Fruit fly (Drosophila melanogaster) Kc167 (cell line): Measurements from ENCODE around the gene CG8519.

ENCODE experiments used
- Myc ChIP-seq: fragments of >200 bp; optimal IDR thresholded peaks from 2 replicates; lab custom pipeline; 2017; ENCODE audit warnings: missing external identifiers
- Sin3A ChIP-seq: fragments of >200 bp; optimal IDR thresholded peaks from 2 replicates; lab custom pipeline; 2018; ENCODE audit warnings: missing external identifiers
- h ChIP-seq: fragments of >200 bp; optimal IDR thresholded peaks from 3 replicates; lab custom pipeline; 2018; ENCODE audit warnings: missing external identifiers
- insv ChIP-seq: fragments of >200 bp; optimal IDR thresholded peaks from 3 replicates; lab custom pipeline; 2018; ENCODE audit warnings: missing external identifiers
- psq ChIP-seq: fragments of >200 bp; optimal IDR thresholded peaks from 2 replicates; lab custom pipeline; 2017; ENCODE audit warnings: missing external identifiers
- ttk ChIP-seq: sonication (Bioruptor generic); optimal IDR thresholded peaks from 2 replicates; lab custom pipeline; 2017; ENCODE audit warnings: missing external identifiers

Gene CG8519

DNA sequence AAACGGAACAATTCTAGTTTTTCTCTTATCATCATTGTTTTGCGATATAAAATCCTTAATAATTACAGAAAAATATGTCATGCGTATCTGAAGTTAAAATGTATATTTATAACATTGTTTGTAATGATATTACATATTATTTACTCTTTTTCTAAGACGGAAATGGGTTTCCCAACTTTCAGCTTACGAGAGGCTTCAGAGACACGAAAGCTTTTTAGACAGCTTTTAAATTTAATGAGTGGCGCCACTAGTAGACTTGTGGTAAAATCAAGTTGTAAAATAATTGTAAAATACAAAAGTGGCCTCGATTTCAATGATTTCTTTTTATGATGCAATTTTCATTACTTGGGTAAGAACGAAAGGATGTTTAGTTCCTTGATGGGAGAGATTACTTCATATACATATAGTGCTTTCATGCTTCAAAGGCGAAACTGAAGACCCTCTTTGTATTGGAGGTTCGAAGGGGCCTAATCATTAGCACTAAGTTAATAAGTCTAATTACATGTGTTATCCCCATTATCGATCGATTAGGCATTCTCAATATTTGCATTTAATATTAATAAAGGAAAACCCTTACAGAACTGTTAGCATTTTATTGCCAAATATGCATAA, 4.4 kb downstream of the CG8519 start:
- no peak for TF ChIP-seq ttk (lab: Kevin White, UChicago)

- no peak for TF ChIP-seq Sin3A (lab: Kevin White, UChicago)
- no peak for TF ChIP-seq Myc
- TF ChIP-seq insv (lab: Kevin White, UChicago), result no peak
- TF ChIP-seq ttk (lab: Kevin White, UChicago), result no peak
- TF ChIP-seq psq (lab: Kevin White, UChicago), result no peak
- no peak for TF ChIP-seq h (lab: Kevin White, UChicago)
Observed at dm6 chr3L:6719392-6719889, 14.8 kb downstream of the CG8519 start, which contains the start of gene ple. ple (minus strand) TSS chr3L:6719525.

DNA sequence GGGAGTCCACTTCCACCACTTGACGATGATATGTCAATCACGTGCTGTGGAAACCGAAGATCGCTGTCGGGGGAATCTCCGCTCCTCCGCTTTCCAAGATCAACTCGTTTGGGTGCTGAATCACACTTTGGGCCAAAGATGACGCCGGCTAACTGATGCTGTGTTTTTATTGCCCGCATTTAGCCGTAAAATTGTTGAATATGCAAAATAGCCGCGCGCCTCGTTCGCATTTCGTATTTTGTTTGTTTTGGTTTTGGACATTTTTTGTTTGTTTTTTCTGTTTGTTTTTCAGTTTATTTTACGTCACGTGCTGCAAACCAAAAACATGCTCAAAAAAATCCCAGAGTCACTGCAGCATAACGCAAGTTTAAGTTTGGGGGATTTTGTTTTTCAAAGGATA, 18.7 kb downstream of the CG8519 start:
- TF ChIP-seq insv (lab: Kevin White, UChicago) (no peak), ttk (lab: Kevin White, UChicago) (no peak), psq (lab: Kevin White, UChicago) (no peak), Myc (no peak), Sin3A (lab: Kevin White, UChicago) (no peak), h (lab: Kevin White, UChicago) (no peak)

dm6 chr3L:6724511-6724910, 19.9 kb downstream of the CG8519 start:
- no peak for TF ChIP-seq insv (lab: Kevin White, UChicago)
- TF ChIP-seq ttk (lab: Kevin White, UChicago), result no peak
- TF ChIP-seq h (lab: Kevin White, UChicago), result no peak
- TF ChIP-seq Sin3A (lab: Kevin White, UChicago), result no peak
- no peak for TF ChIP-seq psq (lab: Kevin White, UChicago)
- no peak for TF ChIP-seq Myc

DNA sequence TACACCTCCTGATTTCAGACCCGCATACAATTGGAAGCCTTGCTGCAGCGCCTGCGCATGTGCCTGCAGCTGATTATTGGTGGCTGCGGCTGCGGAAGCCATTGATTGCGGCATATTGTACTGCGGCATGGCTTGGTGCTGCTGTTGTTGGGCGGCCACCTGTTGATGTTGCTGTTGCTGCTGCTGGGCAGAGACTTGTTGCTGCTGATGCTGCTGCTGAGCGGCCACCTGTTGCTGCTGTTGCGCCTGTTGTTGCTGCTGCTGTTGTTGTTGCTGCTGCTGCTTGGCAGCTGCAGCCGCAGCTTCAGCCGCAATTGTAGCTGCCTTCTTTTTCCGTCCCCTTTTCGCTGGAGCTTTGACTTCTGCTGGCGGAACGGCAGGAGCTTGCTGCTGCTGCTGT, 26.4 kb downstream of the CG8519 start:
- TF ChIP-seq ttk (lab: Kevin White, UChicago) (no peak), psq (lab: Kevin White, UChicago) (no peak), h (lab: Kevin White, UChicago) (no peak), Myc (no peak), Sin3A (lab: Kevin White, UChicago) (no peak), insv (lab: Kevin White, UChicago) (no peak)

- TF ChIP-seq psq (lab: Kevin White, UChicago) (peak; percentile 22), ttk (lab: Kevin White, UChicago) (no peak)
Observed at dm6 chr3L:6742110-6742718, 37.6 kb downstream of the CG8519 start.

dm6 chr3L:6742974-6743345, 38.3 kb downstream of the CG8519 start, which contains the start of gene dikar:
dikar (minus strand) TSS chr3L:6743164.
- TF ChIP-seq Myc (no peak), ttk (lab: Kevin White, UChicago) (no peak), psq (lab: Kevin White, UChicago) (no peak), h (lab: Kevin White, UChicago) (no peak), insv (lab: Kevin White, UChicago) (no peak), Sin3A (lab: Kevin White, UChicago) (no peak)

DNA sequence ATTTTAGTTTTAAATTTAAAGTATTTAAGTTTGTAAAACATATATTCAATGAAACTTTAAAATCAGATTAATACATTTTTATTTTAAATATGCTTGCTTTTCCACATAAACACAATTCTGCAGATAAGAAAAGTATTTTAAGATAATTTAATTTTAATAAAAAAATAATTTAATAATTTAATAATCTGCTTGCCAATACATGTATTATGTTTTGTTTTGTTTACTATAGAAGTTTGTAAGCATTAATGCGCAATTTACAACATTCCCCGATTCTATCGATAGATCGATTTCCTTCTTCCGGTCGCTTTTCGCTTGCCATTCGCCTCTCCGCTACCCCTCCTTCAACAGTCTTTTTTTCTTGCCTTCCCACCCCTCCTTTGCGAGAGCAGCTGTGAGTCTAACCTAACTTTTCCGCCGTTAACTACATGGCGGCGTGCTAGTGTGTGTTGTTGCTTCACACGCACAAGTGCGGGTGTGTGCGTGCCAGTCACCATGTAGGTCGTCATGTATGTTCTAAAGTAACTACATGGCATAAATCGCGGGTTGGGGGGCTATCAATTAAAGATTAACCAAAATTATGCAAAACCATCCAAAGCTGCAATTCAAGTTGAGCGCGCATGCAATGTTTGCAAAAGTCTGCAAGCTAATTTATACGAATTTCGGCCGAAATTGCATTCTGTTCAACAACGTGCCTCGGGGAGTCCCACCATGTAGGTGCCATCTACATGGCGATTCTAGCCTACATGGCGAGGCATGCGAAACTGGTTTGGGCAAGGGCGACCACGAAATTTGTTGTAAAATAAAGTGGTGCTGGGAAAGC, 38.9 kb downstream of the CG8519 start:
- TF ChIP-seq insv (lab: Kevin White, UChicago) (no peak), psq (lab: Kevin White, UChicago) (peak; percentile 24)

- no peak for TF ChIP-seq h (lab: Kevin White, UChicago)
- no peak for TF ChIP-seq psq (lab: Kevin White, UChicago)
- TF ChIP-seq Sin3A (lab: Kevin White, UChicago), result no peak
- no peak for TF ChIP-seq ttk (lab: Kevin White, UChicago)
- no peak for TF ChIP-seq insv (lab: Kevin White, UChicago)
- no peak for TF ChIP-seq Myc
Observed at dm6 chr3L:6747127-6747526, 42.5 kb downstream of the CG8519 start.

DNA sequence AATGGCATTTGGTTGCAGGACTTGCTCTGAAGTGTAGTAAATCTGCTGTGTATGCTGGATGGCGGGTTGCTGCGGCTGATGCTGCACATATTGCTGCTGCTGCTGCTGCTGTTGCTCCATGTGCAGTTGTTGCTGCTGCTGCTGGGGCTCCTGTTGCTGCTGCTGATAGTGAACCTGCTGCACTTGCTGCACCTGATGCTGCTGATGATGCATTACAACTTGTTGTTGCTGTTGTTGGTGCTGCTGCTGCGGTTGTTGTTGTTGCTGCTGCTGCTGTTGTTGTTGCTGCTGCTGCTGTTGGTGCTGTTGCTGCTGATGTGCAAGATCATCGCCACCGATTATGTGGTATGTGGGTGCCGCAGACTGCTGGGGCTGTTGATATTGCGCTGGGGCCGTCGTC, 46.2 kb downstream of the CG8519 start:
- no peak for TF ChIP-seq psq (lab: Kevin White, UChicago)
- no peak for TF ChIP-seq Myc
- no peak for TF ChIP-seq insv (lab: Kevin White, UChicago)
- TF ChIP-seq h (lab: Kevin White, UChicago), result no peak
- TF ChIP-seq Sin3A (lab: Kevin White, UChicago), result no peak
- no peak for TF ChIP-seq ttk (lab: Kevin White, UChicago)

- TF ChIP-seq psq (lab: Kevin White, UChicago), result no peak
- no peak for TF ChIP-seq ttk (lab: Kevin White, UChicago)
- no peak for TF ChIP-seq h (lab: Kevin White, UChicago)
- TF ChIP-seq insv (lab: Kevin White, UChicago), result no peak
- no peak for TF ChIP-seq Myc
- no peak for TF ChIP-seq Sin3A (lab: Kevin White, UChicago)
Observed at dm6 chr3L:6752278-6753096, 47.8 kb downstream of the CG8519 start, which contains the start of the genes velo and Sbds. velo (minus strand) TSS chr3L:6752752. Sbds (plus strand) TSS chr3L:6752913.
